Worm (Caenorhabditis elegans) whole organism, L1 larva: ENCODE results near the gene Y37A1A.2.

Source experiments
- nhr-11 ChIP-seq: fragments of 150-350 bp; optimal IDR thresholded peaks from 2 replicates; lab custom pipeline; 2014; ENCODE audit warnings: missing biosample characterization, missing genetic modification characterization
- snpc-4 ChIP-seq: fragments of 150-350 bp; optimal IDR thresholded peaks from 2 replicates; lab custom pipeline; 2014; ENCODE audit warnings: missing biosample characterization, missing genetic modification characterization
- zag-1 ChIP-seq: fragments of 150-350 bp; optimal IDR thresholded peaks from 2 replicates; lab custom pipeline; 2014; ENCODE audit warnings: missing biosample characterization, missing genetic modification characterization

DNA sequence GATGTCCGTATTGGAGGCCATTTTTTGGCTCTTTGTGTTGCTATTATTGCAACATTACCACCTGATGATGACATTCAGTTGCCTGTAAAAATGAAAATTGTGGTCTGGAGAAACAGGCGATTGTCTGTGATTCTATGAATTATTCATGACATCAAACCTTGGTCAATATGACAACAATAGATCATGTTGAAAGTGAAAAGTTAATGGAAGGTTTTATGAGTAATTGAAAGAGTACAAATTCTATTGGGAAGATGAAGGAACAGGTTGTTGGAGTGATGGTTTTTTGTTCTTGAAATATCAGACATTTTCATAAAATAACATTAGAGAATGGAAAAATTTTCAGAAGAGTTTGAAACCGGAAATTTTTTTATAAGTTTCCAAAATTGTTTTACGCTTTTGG, 10.1 kb downstream of the Y37A1A.2 start, which contains the start of gene Y37A1A.3:
- TF ChIP-seq snpc-4 (tag; lab: Kevin White, UChicago) (no peak), zag-1 (tag; lab: Kevin White, UChicago) (no peak), nhr-11 (tag; lab: Kevin White, UChicago) (no peak)
